Worm (Caenorhabditis elegans) whole organism, L3 larva: ENCODE data around the gene Y25C1A.8.

Experiments used
- aly-2 ChIP-seq: fragments of 150-350 bp; optimal IDR thresholded peaks from 2 replicates; lab custom pipeline; 2014; ENCODE audit warnings: missing biosample characterization, missing genetic modification characterization
- ama-1 ChIP-seq: fragments of 150-350 bp; optimal IDR thresholded peaks from 2 replicates; lab custom pipeline; 2018
- egl-27 ChIP-seq: sonication (generic microtip); optimal IDR thresholded peaks from 4 replicates; lab custom pipeline; 2017; ENCODE audit warnings: missing biosample characterization, missing genetic modification reagents, missing genetic modification characterization
- eor-1 ChIP-seq, 2 experiments: fragments of 150-350 bp; optimal IDR thresholded peaks; 2 replicates each; lab custom pipeline; 2014 to 2018; ENCODE audit warnings: missing biosample characterization in 2 of 2, missing genetic modification characterization in 2 of 2
- fos-1 ChIP-seq: fragments of 150-350 bp; optimal IDR thresholded peaks from 2 replicates; lab custom pipeline; 2014; ENCODE audit warnings: missing biosample characterization, missing genetic modification characterization
- nhr-11 ChIP-seq: fragments of 150-350 bp; optimal IDR thresholded peaks from 2 replicates; lab custom pipeline; 2014; ENCODE audit warnings: missing biosample characterization, missing genetic modification characterization
- nhr-12 ChIP-seq: fragments of 150-350 bp; optimal IDR thresholded peaks from 2 replicates; lab custom pipeline; 2014; ENCODE audit warnings: missing biosample characterization, missing genetic modification characterization
- nhr-237 ChIP-seq: fragments of 150-350 bp; optimal IDR thresholded peaks from 2 replicates; lab custom pipeline; 2014; ENCODE audit warnings: missing biosample characterization, missing genetic modification characterization
- nhr-28 ChIP-seq: fragments of 150-350 bp; optimal IDR thresholded peaks from 2 replicates; lab custom pipeline; 2014; ENCODE audit warnings: missing biosample characterization, missing genetic modification characterization
- nhr-76 ChIP-seq: fragments of 150-350 bp; sonication (generic microtip); optimal IDR thresholded peaks from 5 replicates; lab custom pipeline; 2014; ENCODE audit warnings: missing biosample characterization, missing genetic modification characterization
- sea-2 ChIP-seq: fragments of 150-350 bp; sonication (generic microtip); optimal IDR thresholded peaks from 4 replicates; lab custom pipeline; 2014; ENCODE audit warnings: missing biosample characterization, missing genetic modification reagents, missing genetic modification characterization
- unc-62 ChIP-seq: fragments of 150-350 bp; sonication (generic microtip); optimal IDR thresholded peaks from 4 replicates; lab custom pipeline; 2014; ENCODE audit warnings: missing biosample characterization, missing genetic modification reagents, missing genetic modification characterization
- zag-1 ChIP-seq: fragments of 150-350 bp; optimal IDR thresholded peaks from 2 replicates; lab custom pipeline; 2014; ENCODE audit warnings: missing biosample characterization, missing genetic modification characterization
- ztf-11 ChIP-seq: fragments of 150-350 bp; optimal IDR thresholded peaks from 2 replicates; lab custom pipeline; 2014; ENCODE audit warnings: missing biosample characterization, missing genetic modification characterization

ce11 chrII:3061605-3062004 is 15.2 kb downstream of the Y25C1A.8 start:
- no peak for TF ChIP-seq nhr-76
- TF ChIP-seq eor-1 (tag; optimal IDR thresholded peaks at IDR 0.05; lab: Kevin White, UChicago) = no peak
- TF ChIP-seq ama-1 = no peak
- TF ChIP-seq unc-62 (GFP tag; lab: Kevin White, UChicago) = no peak
- TF ChIP-seq fos-1 (tag; lab: Kevin White, UChicago) = no peak
- TF ChIP-seq sea-2 (GFP tag; lab: Kevin White, UChicago) = no peak
- TF ChIP-seq aly-2 = no peak
- no peak for TF ChIP-seq nhr-28
- TF ChIP-seq nhr-11 (tag; lab: Kevin White, UChicago) = no peak
- no peak for TF ChIP-seq nhr-237 (tag; lab: Kevin White, UChicago)
- TF ChIP-seq ztf-11 = no peak
- TF ChIP-seq nhr-12 = no peak
- TF ChIP-seq egl-27 = no peak
- TF ChIP-seq zag-1 (tag; lab: Kevin White, UChicago) = no peak
